Worm (Caenorhabditis elegans) whole organism, L1 larva: ENCODE measurements around the gene btb-22.

Experiments used
- nhr-12 ChIP-seq: sonication (generic microtip); optimal IDR thresholded peaks from 2 replicates; lab custom pipeline; 2017; ENCODE audit warnings: missing biosample characterization, missing genetic modification characterization
- tbx-2 ChIP-seq: sonication (generic microtip); optimal IDR thresholded peaks from 2 replicates; lab custom pipeline; 2016; ENCODE audit warnings: missing genetic modification characterization, missing compliant biosample characterization

ce11 chrII:3295193-3295592 lies 4.4 kb upstream of the btb-22 start, which contains the start of gene btb-17:
- no peak for TF ChIP-seq nhr-12 (tag; lab: Kevin White, UChicago)
- no peak for TF ChIP-seq tbx-2 (tag; lab: Kevin White, UChicago)
